Worm (Caenorhabditis elegans) whole organism, late embryonic: ENCODE measurements around the gene fbxb-111.

Experiments used
- C08G9.2 ChIP-seq: sonication (generic microtip); optimal IDR thresholded peaks from 2 replicates; lab custom pipeline; 2016; ENCODE audit warnings: mild to moderate bottlenecking, missing genetic modification characterization, moderate library complexity, missing compliant biosample characterization
- ceh-9 ChIP-seq: sonication (generic microtip); optimal IDR thresholded peaks from 2 replicates; lab custom pipeline; 2016; ENCODE audit warnings: mild to moderate bottlenecking, missing genetic modification characterization, inconsistent platforms, missing compliant biosample characterization
- elt-2 ChIP-seq: sonication (generic microtip); optimal IDR thresholded peaks from 2 replicates; lab custom pipeline; 2016; ENCODE audit warnings: missing genetic modification reagents, missing genetic modification characterization, missing compliant biosample characterization
- ets-4 ChIP-seq: sonication (generic microtip); optimal IDR thresholded peaks from 2 replicates; lab custom pipeline; 2016; ENCODE audit warnings: missing genetic modification characterization, missing compliant biosample characterization
- fkh-10 ChIP-seq: fragments of 150-350 bp; optimal IDR thresholded peaks from 2 replicates; lab custom pipeline; 2014; ENCODE audit warnings: missing biosample characterization, missing genetic modification reagents, missing genetic modification characterization
- hlh-30 ChIP-seq: sonication (generic microtip); optimal IDR thresholded peaks from 2 replicates; lab custom pipeline; 2017; ENCODE audit warnings: antibody characterized with exemption, missing genetic modification characterization, missing compliant biosample characterization; ENCODE audit not compliant: insufficient read depth
- lim-6 ChIP-seq: sonication (generic microtip); optimal IDR thresholded peaks from 2 replicates; lab custom pipeline; 2016; ENCODE audit warnings: missing genetic modification characterization, missing compliant biosample characterization
- ref-2 ChIP-seq: sonication (generic microtip); optimal IDR thresholded peaks from 2 replicates; lab custom pipeline; 2016; ENCODE audit warnings: missing genetic modification characterization, missing compliant biosample characterization
- unc-55 ChIP-seq: sonication (generic microtip); optimal IDR thresholded peaks from 2 replicates; lab custom pipeline; 2017; ENCODE audit warnings: missing biosample characterization, missing genetic modification reagents, missing genetic modification characterization

- TF ChIP-seq lim-6 (tag; lab: Kevin White, UChicago), result no peak
- no peak for TF ChIP-seq unc-55 (GFP tag; lab: Kevin White, UChicago)
- TF ChIP-seq ets-4 (tag; lab: Kevin White, UChicago), result no peak
- TF ChIP-seq fkh-10 (GFP tag; lab: Kevin White, UChicago), result no peak
- TF ChIP-seq elt-2 (tag; lab: Kevin White, UChicago), result no peak
- TF ChIP-seq ceh-9 (tag; lab: Kevin White, UChicago), result no peak
- no peak for TF ChIP-seq C08G9.2
- no peak for TF ChIP-seq ref-2
- no peak for TF ChIP-seq hlh-30
Measured at ce11 chrII:2804949-2805348, 30.1 kb upstream of the fbxb-111 start.
